Fruit fly (Drosophila melanogaster) whole organism, prepupa: ENCODE measurements around the gene CG31869.
A peak's percentile ranks its signal among the peaks of the same experiment; 100 is the strongest.

Experiments used
- Blimp-1 ChIP-seq: fragments of 200-800 bp; sonication (Bioruptor generic); optimal IDR thresholded peaks from 3 replicates; lab custom pipeline; 2017; ENCODE audit warnings: missing biosample characterization, missing genetic modification characterization, mild to moderate bottlenecking, moderate library complexity, missing genetic modification reagents
- CG10669 ChIP-seq: fragments of 200-800 bp; sonication (Bioruptor generic); optimal IDR thresholded peaks from 3 replicates; lab custom pipeline; 2018; ENCODE audit warnings: missing biosample characterization, mild to moderate bottlenecking, missing genetic modification characterization, moderate library complexity
- CG15336 ChIP-seq: fragments of 200-800 bp; sonication (Bioruptor generic); IDR thresholded peaks from 2 replicates; pipeline ENCODE4 v1.3.6; 2022; ENCODE audit warnings: missing biosample characterization, missing genetic modification characterization
- CG1621 ChIP-seq: fragments of 200-800 bp; sonication (Bioruptor generic); optimal IDR thresholded peaks from 3 replicates; lab custom pipeline; 2018; ENCODE audit warnings: missing biosample characterization, mild to moderate bottlenecking, missing genetic modification characterization
- CG16779 ChIP-seq: fragments of 200-800 bp; sonication (Bioruptor generic); optimal IDR thresholded peaks from 3 replicates; lab custom pipeline; 2017; ENCODE audit warnings: missing biosample characterization, mild to moderate bottlenecking, missing genetic modification characterization
- CG3032 ChIP-seq: fragments of 200-800 bp; optimal IDR thresholded peaks from 2 replicates; lab custom pipeline; 2019; ENCODE audit warnings: missing biosample characterization, mild to moderate bottlenecking, missing genetic modification characterization, moderate library complexity
- CG31627 ChIP-seq: fragments of 200-800 bp; sonication (Bioruptor generic); optimal IDR thresholded peaks from 3 replicates; lab custom pipeline; 2016; ENCODE audit warnings: missing biosample characterization, missing genetic modification characterization
- CG32006 ChIP-seq: fragments of 200-800 bp; sonication (Bioruptor generic); optimal IDR thresholded peaks from 3 replicates; lab custom pipeline; 2017; ENCODE audit warnings: missing biosample characterization, mild to moderate bottlenecking, missing genetic modification characterization
- CG34406 ChIP-seq: fragments of 200-800 bp; sonication (Bioruptor generic); optimal IDR thresholded peaks from 3 replicates; lab custom pipeline; 2016; ENCODE audit warnings: missing biosample characterization, missing genetic modification characterization
- CG3919 ChIP-seq: fragments of 200-800 bp; sonication (Bioruptor generic); optimal IDR thresholded peaks from 3 replicates; lab custom pipeline; 2016; ENCODE audit warnings: missing biosample characterization, missing genetic modification characterization
- CG4318 ChIP-seq: fragments of 200-800 bp; sonication (Bioruptor generic); optimal IDR thresholded peaks from 3 replicates; lab custom pipeline; 2017; ENCODE audit warnings: missing biosample characterization, mild to moderate bottlenecking, missing genetic modification characterization
- CG6276 ChIP-seq: fragments of 200-800 bp; sonication (Bioruptor generic); optimal IDR thresholded peaks from 2 replicates; lab custom pipeline; 2017; ENCODE audit warnings: missing biosample characterization, mild to moderate bottlenecking, missing genetic modification characterization
- CG6792 ChIP-seq: fragments of 200-800 bp; sonication (Bioruptor generic); optimal IDR thresholded peaks from 3 replicates; lab custom pipeline; 2016; ENCODE audit warnings: missing biosample characterization, missing genetic modification characterization
- CG6808 ChIP-seq: fragments of 200-800 bp; sonication (Bioruptor generic); optimal IDR thresholded peaks from 3 replicates; lab custom pipeline; 2017; ENCODE audit warnings: missing biosample characterization, missing genetic modification characterization, mild to moderate bottlenecking, moderate library complexity, missing genetic modification reagents
- CG8119 ChIP-seq: fragments of 200-800 bp; sonication (Bioruptor generic); IDR thresholded peaks from 3 replicates; pipeline ENCODE4 v1.3.6; 2022; ENCODE audit warnings: missing biosample characterization, missing genetic modification characterization
- CG8319 ChIP-seq: fragments of 200-800 bp; sonication (Bioruptor generic); optimal IDR thresholded peaks from 3 replicates; lab custom pipeline; 2016; ENCODE audit warnings: missing biosample characterization, missing genetic modification characterization
- Eip78C ChIP-seq: fragments of 200-800 bp; sonication (Bioruptor generic); peaks from one replicate; lab custom pipeline; 2016; ENCODE audit warnings: missing biosample characterization, missing genetic modification characterization
- Eip93F ChIP-seq: fragments of 200-800 bp; sonication (Bioruptor generic); optimal IDR thresholded peaks from 2 replicates; lab custom pipeline; 2016; ENCODE audit warnings: missing biosample characterization, mild to moderate bottlenecking, missing genetic modification characterization
- Ets21C ChIP-seq: fragments of 200-800 bp; sonication (Bioruptor generic); optimal IDR thresholded peaks from 3 replicates; lab custom pipeline; 2016; ENCODE audit warnings: missing biosample characterization, missing genetic modification characterization
- Ets96B ChIP-seq: fragments of 200-800 bp; optimal IDR thresholded peaks from 2 replicates; lab custom pipeline; 2019; ENCODE audit warnings: missing biosample characterization, mild to moderate bottlenecking, missing genetic modification characterization, moderate library complexity
- Gug ChIP-seq: fragments of 200-800 bp; sonication (Bioruptor generic); IDR thresholded peaks from 2 replicates; pipeline ENCODE4 v1.3.6; 2022; ENCODE audit warnings: missing biosample characterization, missing genetic modification characterization
- Hr38 ChIP-seq: sonication (Bioruptor generic); optimal IDR thresholded peaks from 2 replicates; lab custom pipeline; 2016; ENCODE audit warnings: missing biosample characterization, missing genetic modification characterization
- Hr39 ChIP-seq: fragments of 200-800 bp; sonication (Bioruptor generic); optimal IDR thresholded peaks from 2 replicates; lab custom pipeline; 2016; ENCODE audit warnings: missing biosample characterization, missing genetic modification characterization
- Lpt ChIP-seq: fragments of 200-800 bp; sonication (Bioruptor generic); optimal IDR thresholded peaks from 3 replicates; lab custom pipeline; 2016; ENCODE audit warnings: missing biosample characterization, missing genetic modification characterization
- Sox102F ChIP-seq: fragments of 200-800 bp; sonication (Bioruptor generic); optimal IDR thresholded peaks from 2 replicates; lab custom pipeline; 2016; ENCODE audit warnings: missing biosample characterization, mild to moderate bottlenecking, missing genetic modification characterization
- Sox14 ChIP-seq: fragments of 200-800 bp; sonication (Bioruptor generic); optimal IDR thresholded peaks from 3 replicates; lab custom pipeline; 2016; ENCODE audit warnings: missing biosample characterization, missing genetic modification characterization
- Sox15 ChIP-seq: fragments of 200-800 bp; sonication (Bioruptor generic); optimal IDR thresholded peaks from 3 replicates; lab custom pipeline; 2016; ENCODE audit warnings: missing biosample characterization, missing genetic modification characterization
- achi ChIP-seq: fragments of 200-800 bp; sonication (Bioruptor generic); optimal IDR thresholded peaks from 3 replicates; lab custom pipeline; 2016; ENCODE audit warnings: missing biosample characterization, missing genetic modification characterization
- acj6 ChIP-seq: fragments of 200-800 bp; sonication (Bioruptor generic); optimal IDR thresholded peaks from 3 replicates; lab custom pipeline; 2016; ENCODE audit warnings: missing biosample characterization, missing genetic modification characterization
- cyc ChIP-seq: fragments of 200-800 bp; sonication (Bioruptor generic); optimal IDR thresholded peaks from 3 replicates; lab custom pipeline; 2016; ENCODE audit warnings: missing biosample characterization, missing genetic modification characterization
- dac ChIP-seq: fragments of 200-800 bp; sonication (Bioruptor generic); optimal IDR thresholded peaks from 2 replicates; lab custom pipeline; 2017; ENCODE audit warnings: missing biosample characterization, mild to moderate bottlenecking, missing genetic modification characterization
- dsx ChIP-seq: fragments of 200-800 bp; optimal IDR thresholded peaks from 3 replicates; lab custom pipeline; 2019; ENCODE audit warnings: missing biosample characterization, mild to moderate bottlenecking, missing genetic modification characterization, moderate library complexity; ENCODE audit not compliant: poor library complexity, severe bottlenecking
- eg ChIP-seq: fragments of 200-800 bp; sonication (Bioruptor generic); IDR thresholded peaks from 3 replicates; pipeline ENCODE4 v1.3.6; 2022; ENCODE audit warnings: missing biosample characterization, missing genetic modification characterization
- esn ChIP-seq: fragments of 200-800 bp; sonication (Bioruptor generic); optimal IDR thresholded peaks from 2 replicates; lab custom pipeline; 2016; ENCODE audit warnings: missing biosample characterization, mild to moderate bottlenecking, missing genetic modification characterization, moderate library complexity
- fd85E ChIP-seq: fragments of 200-800 bp; sonication (Bioruptor generic); optimal IDR thresholded peaks from 3 replicates; lab custom pipeline; 2016; ENCODE audit warnings: missing biosample characterization, missing genetic modification characterization
- fkh ChIP-seq: fragments of 200-800 bp; sonication (Bioruptor generic); optimal IDR thresholded peaks from 3 replicates; lab custom pipeline; 2017; ENCODE audit warnings: missing biosample characterization, mild to moderate bottlenecking, missing genetic modification characterization, moderate library complexity
- lz ChIP-seq: fragments of 200-800 bp; sonication (Bioruptor generic); optimal IDR thresholded peaks from 3 replicates; lab custom pipeline; 2016; ENCODE audit warnings: missing biosample characterization, missing genetic modification characterization
- net ChIP-seq: fragments of 200-800 bp; sonication (Bioruptor generic); optimal IDR thresholded peaks from 3 replicates; lab custom pipeline; 2016; ENCODE audit warnings: missing biosample characterization, missing genetic modification characterization
- pdm3 ChIP-seq: fragments of 200-800 bp; sonication (Bioruptor generic); optimal IDR thresholded peaks from 3 replicates; lab custom pipeline; 2016; ENCODE audit warnings: missing biosample characterization, missing genetic modification characterization
- salr ChIP-seq, 2 experiments: fragments of 200-800 bp; sonication (Bioruptor generic); optimal IDR thresholded peaks; 3 replicates each; lab custom pipeline; 2016 to 2018; ENCODE audit warnings: missing biosample characterization in 2 of 2, missing genetic modification characterization in 2 of 2, mild to moderate bottlenecking in 1 of 2
- spab ChIP-seq: fragments of 200-800 bp; sonication (Bioruptor generic); optimal IDR thresholded peaks from 2 replicates; lab custom pipeline; 2017; ENCODE audit warnings: missing biosample characterization, mild to moderate bottlenecking, missing genetic modification characterization, missing genetic modification reagents
- svp ChIP-seq: fragments of 200-800 bp; sonication (Bioruptor generic); peaks from one replicate; lab custom pipeline; 2016; ENCODE audit warnings: missing biosample characterization, missing genetic modification characterization
- topi ChIP-seq: fragments of 200-800 bp; sonication (Bioruptor generic); optimal IDR thresholded peaks from 3 replicates; lab custom pipeline; 2016; ENCODE audit warnings: missing biosample characterization, missing genetic modification characterization
- vri ChIP-seq: fragments of 200-800 bp; sonication (Bioruptor generic); optimal IDR thresholded peaks from 3 replicates; lab custom pipeline; 2016; ENCODE audit warnings: missing biosample characterization, mild to moderate bottlenecking, missing genetic modification characterization

CG31869 gene

dm6 chr2L:10769708-10770107, 31.2 kb downstream of the CG31869 start, which contains the start of gene CG6724:
CG6724 (minus strand) TSS chr2L:10769952.
- TF ChIP-seq CG3032 (tag; lab: Kevin White, UChicago) (no peak), svp (no peak), CG1621 (tag; lab: Kevin White, UChicago) (no peak), CG4318 (GFP tag; lab: Kevin White, UChicago) (no peak), acj6 (GFP tag; lab: Kevin White, UChicago) (no peak), achi (GFP tag; lab: Kevin White, UChicago) (no peak), dac (no peak)

DNA sequence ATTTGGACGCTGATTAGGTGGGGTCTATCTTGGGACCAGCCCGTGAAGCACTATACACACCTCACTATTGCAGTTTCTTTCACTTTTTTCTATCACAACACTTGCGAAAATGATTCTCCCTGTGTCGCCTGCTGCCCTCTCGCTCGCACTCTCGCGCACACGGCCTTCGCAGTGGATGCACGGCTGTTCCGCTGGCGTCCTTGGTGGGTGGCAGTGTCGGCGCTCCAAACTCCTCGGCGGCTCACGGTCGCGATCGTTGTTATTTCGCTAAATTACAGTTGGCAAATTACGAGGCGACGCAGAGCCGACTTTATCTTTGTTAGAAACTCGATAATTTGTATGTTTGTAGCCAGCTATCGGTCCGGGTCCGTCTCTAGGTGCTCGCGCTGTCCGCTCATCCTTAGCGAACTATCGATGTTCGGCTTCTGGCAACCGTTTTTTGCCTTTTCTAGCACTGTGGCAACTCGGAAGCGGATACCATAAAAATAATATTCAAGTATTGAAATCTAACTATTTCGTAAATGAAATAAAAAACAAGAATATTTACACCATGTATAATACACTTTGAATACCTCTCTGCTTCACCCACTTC, 33.2 kb downstream of the CG31869 start, which contains the start of gene Ubc2:
Ubc2 (minus strand) TSS at position 410 of the 592 bp plus-strand sequence.
- TF ChIP-seq Ets21C (GFP tag; lab: Kevin White, UChicago), result no peak
- TF ChIP-seq fkh (GFP tag; lab: Kevin White, UChicago), result no peak
- no peak for TF ChIP-seq Gug
- no peak for TF ChIP-seq net (GFP tag; lab: Kevin White, UChicago)
- peak; percentile 15 for TF ChIP-seq cyc (GFP tag; lab: Kevin White, UChicago)
- no peak for TF ChIP-seq fd85E
- TF ChIP-seq Ets96B (tag; lab: Kevin White, UChicago), result no peak
- peak; percentile 30 for TF ChIP-seq lz (GFP tag; lab: Kevin White, UChicago)
- TF ChIP-seq CG15336, result no peak
- peak; percentile 33 for TF ChIP-seq pdm3
- no peak for TF ChIP-seq spab
- no peak for TF ChIP-seq Sox15 (GFP tag; lab: Kevin White, UChicago)
- TF ChIP-seq Sox14, result peak; percentile 73
- peak; percentile 72 for TF ChIP-seq Eip78C
- TF ChIP-seq Sox102F (GFP tag; lab: Kevin White, UChicago), result no peak
- no peak for TF ChIP-seq svp
- TF ChIP-seq Blimp-1 (GFP tag; lab: Kevin White, UChicago), result no peak
- TF ChIP-seq CG6808 (GFP tag; lab: Kevin White, UChicago), result no peak
- TF ChIP-seq eg (GFP tag; lab: Robert Waterston, UW), result no peak
- TF ChIP-seq topi (GFP tag; lab: Kevin White, UChicago), result peak; percentile 19
- no peak for TF ChIP-seq CG32006 (GFP tag; lab: Kevin White, UChicago)
- TF ChIP-seq CG31627, result peak; percentile 23
- TF ChIP-seq achi (GFP tag; lab: Kevin White, UChicago), result no peak
- no peak for TF ChIP-seq CG6792 (GFP tag; lab: Kevin White, UChicago)
- TF ChIP-seq Hr38 (GFP tag; lab: Kevin White, UChicago), result no peak
- TF ChIP-seq Eip93F (GFP tag; lab: Kevin White, UChicago), result no peak
- no peak for TF ChIP-seq vri (GFP tag; lab: Kevin White, UChicago)
- TF ChIP-seq CG16779 (tag; lab: Kevin White, UChicago), result no peak
- no peak for TF ChIP-seq CG34406 (GFP tag; lab: Kevin White, UChicago)
- peak; percentile 7 for TF ChIP-seq dsx (GFP tag; lab: Kevin White, UChicago)
- TF ChIP-seq CG8119 (GFP tag; lab: Robert Waterston, UW), result no peak
- TF ChIP-seq esn (GFP tag; lab: Kevin White, UChicago), result peak; percentile 28
- TF ChIP-seq CG1621 (tag; lab: Kevin White, UChicago), result no peak
- TF ChIP-seq CG3032 (tag; lab: Kevin White, UChicago), result no peak

- TF ChIP-seq lz (GFP tag; lab: Kevin White, UChicago) (no peak), CG31627 (no peak), cyc (GFP tag; lab: Kevin White, UChicago) (no peak), svp (no peak), fd85E (no peak), Gug (no peak), Hr39 (GFP tag; lab: Kevin White, UChicago) (no peak), CG32006 (GFP tag; lab: Kevin White, UChicago) (peak; percentile 39), Blimp-1 (GFP tag; lab: Kevin White, UChicago) (no peak), CG1621 (tag; lab: Kevin White, UChicago) (no peak), Hr38 (GFP tag; lab: Kevin White, UChicago) (no peak), salr (GFP tag; optimal IDR thresholded peaks at IDR 0.05; lab: Kevin White, UChicago) (no peak), Sox102F (GFP tag; lab: Kevin White, UChicago) (no peak), CG6276 (GFP tag; lab: Kevin White, UChicago) (no peak), CG10669 (GFP tag; lab: Kevin White, UChicago) (no peak), vri (GFP tag; lab: Kevin White, UChicago) (no peak), acj6 (GFP tag; lab: Kevin White, UChicago) (peak; percentile 36), Lpt (GFP tag; lab: Kevin White, UChicago) (no peak), Sox14 (no peak), CG3919 (peak; percentile 28), CG34406 (GFP tag; lab: Kevin White, UChicago) (peak; percentile 2), achi (GFP tag; lab: Kevin White, UChicago) (no peak), eg (GFP tag; lab: Robert Waterston, UW) (no peak), CG8319 (GFP tag; lab: Kevin White, UChicago) (no peak)
These were observed 40.3 kb downstream of the CG31869 start, which contains the start of gene CG6495 for dm6 chr2L:10760422-10761166. CG6495 (plus strand) TSS chr2L:10761116.
